Worm (Caenorhabditis elegans) whole organism, L4/young adult: ENCODE data around the gene srw-90.

Source experiments
- W03F9.2 ChIP-seq: fragments of 150-350 bp; optimal IDR thresholded peaks from 2 replicates; lab custom pipeline; 2014; ENCODE audit warnings: missing biosample characterization, missing genetic modification characterization
- him-1 ChIP-seq: sonication (generic microtip); optimal IDR thresholded peaks from 2 replicates; lab custom pipeline; 2016; ENCODE audit warnings: missing genotype, missing genetic modification reagents, missing genetic modification characterization, missing compliant biosample characterization

- no peak for TF ChIP-seq him-1
- TF ChIP-seq W03F9.2 (tag; lab: Kevin White, UChicago): no peak
Observed at ce11 chrV:1662270-1662669, 39.6 kb upstream of the srw-90 start, which contains the start of gene irld-40.
